Fruit fly (Drosophila melanogaster): Measurements from ENCODE around the gene CG14265.

CG14265 gene

dm6 chrX:3189723-3190122 is 46.8 kb downstream of the CG14265 start:
- TF ChIP-seq CG12942 (GFP tag; optimal IDR thresholded peaks at IDR 0.05), result no peak
- no peak for TF ChIP-seq Ravus (GFP tag; IDR thresholded peaks at IDR 0.05)
- no peak for TF ChIP-seq CG4404 (GFP tag; IDR thresholded peaks at IDR 0.05)
- no peak for TF ChIP-seq corto (GFP tag; optimal IDR thresholded peaks at IDR 0.05)
- TF ChIP-seq CG3281 (GFP tag; optimal IDR thresholded peaks at IDR 0.05), result no peak
- peak; percentile 12 for TF ChIP-seq ewg (GFP tag; optimal IDR thresholded peaks at IDR 0.05)
- peak in 1 of 2 experiments; percentile 2 for TF ChIP-seq Trl (optimal IDR thresholded peaks at IDR 0.05)
- no peak for TF ChIP-seq Trl (GFP tag; optimal IDR thresholded peaks at IDR 0.05)
- TF ChIP-seq NK7.1 (GFP tag; optimal IDR thresholded peaks at IDR 0.05), result no peak
- no peak for TF ChIP-seq Optix (GFP tag; IDR thresholded peaks at IDR 0.05)
- no peak for TF ChIP-seq Hr39 (optimal IDR thresholded peaks at IDR 0.05)
- TF ChIP-seq CG13287 (GFP tag; IDR thresholded peaks at IDR 0.05; ENCODE audit: partially characterized antibody), result no peak
- no peak for TF ChIP-seq bbx (GFP tag; IDR thresholded peaks at IDR 0.05; ENCODE audit: partially characterized antibody)
- no peak for TF ChIP-seq Dll (GFP tag; IDR thresholded peaks at IDR 0.05; ENCODE audit: partially characterized antibody)
- TF ChIP-seq Abd-B (GFP tag; optimal IDR thresholded peaks at IDR 0.05), result no peak
- TF ChIP-seq bsh (GFP tag; optimal IDR thresholded peaks at IDR 0.05), result peak in 1 of 2 experiments; percentile 73
- TF ChIP-seq knrl (GFP tag; IDR thresholded peaks at IDR 0.05; ENCODE audit: partially characterized antibody), result no peak
- no peak for TF ChIP-seq ase (GFP tag; IDR thresholded peaks at IDR 0.05)
- no peak for TF ChIP-seq CG12299 (tag; optimal IDR thresholded peaks at IDR 0.05)
- no peak for TF ChIP-seq fd64A (GFP tag; optimal IDR thresholded peaks at IDR 0.05)
- no peak for TF ChIP-seq exex (tag; optimal IDR thresholded peaks at IDR 0.05)
- no peak for TF ChIP-seq CG17829 (tag; optimal IDR thresholded peaks at IDR 0.05)
- no peak for TF ChIP-seq Xrp1 (GFP tag; IDR thresholded peaks at IDR 0.05)
- no peak for TF ChIP-seq repo (GFP tag; optimal IDR thresholded peaks at IDR 0.05)
- peak; percentile 67 for TF ChIP-seq sqz (GFP tag; optimal IDR thresholded peaks at IDR 0.05)
- TF ChIP-seq Meics (GFP tag; optimal IDR thresholded peaks at IDR 0.05), result no peak
- TF ChIP-seq CG1233 (GFP tag; optimal IDR thresholded peaks at IDR 0.05), result no peak
- no peak for TF ChIP-seq Dip2 (GFP tag; IDR thresholded peaks at IDR 0.05)
- TF ChIP-seq Eip74EF (GFP tag; optimal IDR thresholded peaks at IDR 0.05), result no peak
- TF ChIP-seq kni (GFP tag; optimal IDR thresholded peaks at IDR 0.05), result no peak
- no peak for TF ChIP-seq crc (GFP tag; optimal IDR thresholded peaks at IDR 0.05)
- TF ChIP-seq Poxn (GFP tag; IDR thresholded peaks at IDR 0.05), result no peak
- TF ChIP-seq nom (GFP tag; optimal IDR thresholded peaks at IDR 0.05), result peak; percentile 4
- TF ChIP-seq peb (GFP tag; IDR thresholded peaks at IDR 0.05), result no peak
- TF ChIP-seq lab (GFP tag; optimal IDR thresholded peaks at IDR 0.05), result no peak
- no peak for TF ChIP-seq CG12659 (GFP tag; optimal IDR thresholded peaks at IDR 0.05)
- TF ChIP-seq CG10267 (tag; optimal IDR thresholded peaks at IDR 0.05), result no peak
- peak; percentile 74 for TF ChIP-seq Drgx (GFP tag; IDR thresholded peaks at IDR 0.05)
- TF ChIP-seq CG6854 (GFP tag; optimal IDR thresholded peaks at IDR 0.05), result no peak
- peak; percentile 94 for TF ChIP-seq z (GFP tag; IDR thresholded peaks at IDR 0.05)
- TF ChIP-seq bigmax (GFP tag; optimal IDR thresholded peaks at IDR 0.05), result no peak
- TF ChIP-seq jumu (GFP tag; optimal IDR thresholded peaks at IDR 0.05), result no peak
- no peak for TF ChIP-seq CG9932 (GFP tag; IDR thresholded peaks at IDR 0.05)
- no peak for TF ChIP-seq pfk (GFP tag; optimal IDR thresholded peaks at IDR 0.05)
- TF ChIP-seq CG31224 (GFP tag; IDR thresholded peaks at IDR 0.05), result no peak
